Fruit fly (Drosophila melanogaster) whole organism, embryonic: ENCODE measurements around the gene Dbx.

Experiments
- Ada2b ChIP-seq: fragments of 200-800 bp; sonication (Bioruptor generic); IDR thresholded peaks from 2 replicates; pipeline ENCODE4 v1.3.6; 2022; ENCODE audit warnings: missing biosample characterization, missing genetic modification characterization
- BEAF-32 ChIP-seq: fragments of 200-800 bp; sonication (Bioruptor generic); optimal IDR thresholded peaks from 3 replicates; lab custom pipeline; 2017; ENCODE audit warnings: missing biosample characterization, missing genetic modification characterization, mild to moderate bottlenecking, moderate library complexity, missing genetic modification reagents
- CG10565 ChIP-seq: fragments of 200-800 bp; sonication (Bioruptor generic); optimal IDR thresholded peaks from 3 replicates; lab custom pipeline; 2016; ENCODE audit warnings: missing biosample characterization, mild to moderate bottlenecking, missing genetic modification characterization
- CG10654 ChIP-seq: fragments of 200-800 bp; sonication (Bioruptor generic); optimal IDR thresholded peaks from 2 replicates; lab custom pipeline; 2016; ENCODE audit warnings: missing biosample characterization, missing genetic modification characterization
- CG10979 ChIP-seq: fragments of 200-800 bp; sonication (Bioruptor generic); optimal IDR thresholded peaks from 2 replicates; lab custom pipeline; 2018; ENCODE audit warnings: missing biosample characterization, mild to moderate bottlenecking, missing genetic modification characterization, moderate library complexity
- CG12299 ChIP-seq: fragments of 200-800 bp; sonication (Bioruptor generic); optimal IDR thresholded peaks from 2 replicates; lab custom pipeline; 2018; ENCODE audit warnings: missing biosample characterization, mild to moderate bottlenecking, missing genetic modification characterization
- CG12659 ChIP-seq: fragments of 200-800 bp; sonication (Bioruptor generic); optimal IDR thresholded peaks from 3 replicates; lab custom pipeline; 2017; ENCODE audit warnings: mild to moderate bottlenecking, missing biosample characterization, missing genetic modification reagents, missing genetic modification characterization
- CG15073 ChIP-seq: fragments of 200-800 bp; sonication (Bioruptor generic); optimal IDR thresholded peaks from 2 replicates; lab custom pipeline; 2016; ENCODE audit warnings: missing biosample characterization, missing genetic modification characterization
- CG16813 ChIP-seq: fragments of 200-800 bp; sonication (Bioruptor generic); IDR thresholded peaks from 3 replicates; pipeline ENCODE4 v1.3.6; 2022; ENCODE audit warnings: missing biosample characterization, missing genetic modification characterization; ENCODE audit not compliant: partially characterized antibody
- CG17359 ChIP-seq: fragments of 200-800 bp; sonication (Bioruptor generic); optimal IDR thresholded peaks from 3 replicates; lab custom pipeline; 2018; ENCODE audit warnings: missing biosample characterization, mild to moderate bottlenecking, missing genetic modification characterization, moderate library complexity
- CG2120 ChIP-seq: fragments of 200-800 bp; sonication (Bioruptor generic); optimal IDR thresholded peaks from 3 replicates; lab custom pipeline; 2016; ENCODE audit warnings: missing biosample characterization, missing genetic modification characterization
- CG2129 ChIP-seq: fragments of 200-800 bp; sonication (Bioruptor generic); IDR thresholded peaks from 2 replicates; pipeline ENCODE4 v1.3.6; 2022; ENCODE audit warnings: missing biosample characterization, missing genetic modification characterization; ENCODE audit not compliant: partially characterized antibody
- CG31388 ChIP-seq: fragments of 200-800 bp; sonication (Bioruptor generic); optimal IDR thresholded peaks from 2 replicates; lab custom pipeline; 2016; ENCODE audit warnings: missing biosample characterization, missing genetic modification characterization
- CG34224 ChIP-seq: fragments of 200-800 bp; sonication (Bioruptor generic); IDR thresholded peaks from 3 replicates; pipeline ENCODE4 v1.3.6; 2022; ENCODE audit warnings: missing biosample characterization, missing genetic modification characterization; ENCODE audit not compliant: partially characterized antibody
- CG3847 ChIP-seq: fragments of 200-800 bp; sonication (Bioruptor generic); IDR thresholded peaks from 2 replicates; pipeline ENCODE4 v1.3.6; 2022; ENCODE audit warnings: missing biosample characterization, missing genetic modification characterization
- CG4617 ChIP-seq: fragments of 200-800 bp; sonication (Bioruptor generic); optimal IDR thresholded peaks from 3 replicates; lab custom pipeline; 2016; ENCODE audit warnings: missing biosample characterization, missing genetic modification characterization, borderline replicate concordance
- CG6791 ChIP-seq: fragments of 200-800 bp; sonication (Bioruptor generic); IDR thresholded peaks from 3 replicates; pipeline ENCODE4 v1.3.6; 2022; ENCODE audit warnings: missing biosample characterization, missing genetic modification characterization; ENCODE audit not compliant: partially characterized antibody
- CG8765 ChIP-seq: fragments of 200-800 bp; sonication (Bioruptor generic); IDR thresholded peaks from 2 replicates; pipeline ENCODE4 v1.3.6; 2022; ENCODE audit warnings: missing biosample characterization, missing genetic modification characterization
- CHES-1-like ChIP-seq: fragments of 200-800 bp; sonication (Bioruptor generic); optimal IDR thresholded peaks from 2 replicates; lab custom pipeline; 2016; ENCODE audit warnings: missing biosample characterization, missing genetic modification characterization
- Deaf1 ChIP-seq: fragments of 200-800 bp; optimal IDR thresholded peaks from 3 replicates; lab custom pipeline; 2019; ENCODE audit warnings: missing biosample characterization, mild to moderate bottlenecking, missing genetic modification characterization, moderate library complexity
- Dll ChIP-seq: fragments of 200-800 bp; sonication (Bioruptor generic); IDR thresholded peaks from 4 replicates; pipeline ENCODE4 v1.3.6; 2022; ENCODE audit warnings: missing biosample characterization, missing genetic modification characterization; ENCODE audit not compliant: partially characterized antibody
- Doc3 ChIP-seq: fragments of 200-800 bp; sonication (Bioruptor generic); IDR thresholded peaks from 3 replicates; pipeline ENCODE4 v1.3.6; 2022; ENCODE audit warnings: missing biosample characterization, missing genetic modification characterization; ENCODE audit not compliant: partially characterized antibody
- Fer2 ChIP-seq: fragments of 200-800 bp; sonication (Bioruptor generic); optimal IDR thresholded peaks from 2 replicates; lab custom pipeline; 2018; ENCODE audit warnings: missing biosample characterization, mild to moderate bottlenecking, missing genetic modification characterization, moderate library complexity
- Fer3 ChIP-seq: fragments of 200-800 bp; sonication (Bioruptor generic); optimal IDR thresholded peaks from 2 replicates; lab custom pipeline; 2018; ENCODE audit warnings: missing biosample characterization, mild to moderate bottlenecking, missing genetic modification characterization, moderate library complexity
- Hsf ChIP-seq: fragments of 200-800 bp; sonication (Bioruptor generic); optimal IDR thresholded peaks from 3 replicates; lab custom pipeline; 2016; ENCODE audit warnings: missing biosample characterization, missing genetic modification characterization
- Lhr ChIP-seq: fragments of 200-800 bp; sonication (Bioruptor generic); optimal IDR thresholded peaks from 3 replicates; lab custom pipeline; 2017; ENCODE audit warnings: mild to moderate bottlenecking, missing biosample characterization, missing genetic modification reagents, missing genetic modification characterization
- MBD-R2 ChIP-seq: fragments of 200-800 bp; sonication (Bioruptor generic); IDR thresholded peaks from 2 replicates; pipeline ENCODE4 v1.3.6; 2022; ENCODE audit warnings: missing biosample characterization, missing genetic modification characterization
- NFAT ChIP-seq: fragments of 200-800 bp; sonication (Bioruptor generic); IDR thresholded peaks from 2 replicates; pipeline ENCODE4 v1.3.6; 2022; ENCODE audit warnings: missing biosample characterization, missing genetic modification characterization
- Rfx ChIP-seq: fragments of 200-800 bp; sonication (Bioruptor generic); IDR thresholded peaks from 2 replicates; pipeline ENCODE4 v1.3.6; 2022; ENCODE audit warnings: missing biosample characterization, missing genetic modification characterization
- Sin3A ChIP-seq: fragments of >200 bp; optimal IDR thresholded peaks from 2 replicates; lab custom pipeline; 2018
- amos ChIP-seq: fragments of 200-800 bp; sonication (Bioruptor generic); IDR thresholded peaks from 2 replicates; pipeline ENCODE4 v1.3.6; 2022; ENCODE audit warnings: missing biosample characterization, missing genetic modification characterization; ENCODE audit not compliant: partially characterized antibody
- ara ChIP-seq: fragments of 200-800 bp; sonication (Bioruptor generic); IDR thresholded peaks from 2 replicates; pipeline ENCODE4 v1.3.6; 2022; ENCODE audit warnings: missing biosample characterization, missing genetic modification characterization
- br ChIP-seq: fragments of >200 bp; optimal IDR thresholded peaks from 2 replicates; lab custom pipeline; 2017
- gsb ChIP-seq: fragments of 200-800 bp; sonication (Bioruptor generic); IDR thresholded peaks from 2 replicates; pipeline ENCODE4 v1.3.6; 2022; ENCODE audit warnings: missing biosample characterization, missing genetic modification characterization
- hb ChIP-seq: fragments of 200-800 bp; sonication (Bioruptor generic); IDR thresholded peaks from 3 replicates; pipeline ENCODE4 v1.3.6; 2022; ENCODE audit warnings: missing biosample characterization, missing genetic modification characterization; ENCODE audit not compliant: partially characterized antibody
- hbn ChIP-seq: fragments of 200-800 bp; sonication (Bioruptor generic); IDR thresholded peaks from 2 replicates; pipeline ENCODE4 v1.3.6; 2022; ENCODE audit warnings: missing biosample characterization, missing genetic modification characterization; ENCODE audit not compliant: partially characterized antibody
- kay ChIP-seq: fragments of 200-800 bp; sonication (Bioruptor generic); optimal IDR thresholded peaks from 2 replicates; lab custom pipeline; 2016; ENCODE audit warnings: missing biosample characterization, missing genetic modification characterization
- luna ChIP-seq: fragments of 200-800 bp; sonication (Bioruptor generic); optimal IDR thresholded peaks from 2 replicates; lab custom pipeline; 2016; ENCODE audit warnings: missing biosample characterization, missing genetic modification characterization
- p53 ChIP-seq: fragments of 200-800 bp; sonication (Bioruptor generic); optimal IDR thresholded peaks from 2 replicates; lab custom pipeline; 2016; ENCODE audit warnings: missing biosample characterization, missing genetic modification characterization
- phol ChIP-seq: fragments of 200-800 bp; sonication (Bioruptor generic); optimal IDR thresholded peaks from 3 replicates; lab custom pipeline; 2018; ENCODE audit warnings: missing biosample characterization, mild to moderate bottlenecking, missing genetic modification characterization, moderate library complexity
- pnt ChIP-seq: fragments of 200-800 bp; sonication (Bioruptor generic); optimal IDR thresholded peaks from 3 replicates; lab custom pipeline; 2016; ENCODE audit warnings: missing biosample characterization, missing genetic modification characterization
- row ChIP-seq: fragments of 200-800 bp; sonication (Bioruptor generic); IDR thresholded peaks from 3 replicates; pipeline ENCODE4 v1.3.6; 2022; ENCODE audit warnings: missing biosample characterization, missing genetic modification characterization
- sens ChIP-seq: fragments of 200-800 bp; sonication (Bioruptor generic); peaks from one replicate; lab custom pipeline; 2016; ENCODE audit warnings: missing biosample characterization, missing genetic modification characterization
- slbo ChIP-seq: fragments of 200-800 bp; sonication (Bioruptor generic); IDR thresholded peaks from 2 replicates; pipeline ENCODE4 v1.3.6; 2022; ENCODE audit warnings: missing biosample characterization, missing genetic modification characterization
- sna ChIP-seq: fragments of 200-800 bp; sonication (Bioruptor generic); IDR thresholded peaks from 2 replicates; pipeline ENCODE4 v1.3.6; 2022; ENCODE audit warnings: missing biosample characterization, missing genetic modification characterization; ENCODE audit not compliant: partially characterized antibody
- tin ChIP-seq: fragments of 200-800 bp; sonication (Bioruptor generic); optimal IDR thresholded peaks from 3 replicates; lab custom pipeline; 2016; ENCODE audit warnings: missing biosample characterization, missing genetic modification characterization
- tna ChIP-seq: fragments of 200-800 bp; sonication (Bioruptor generic); IDR thresholded peaks from 2 replicates; pipeline ENCODE4 v1.3.6; 2022; ENCODE audit warnings: missing biosample characterization, missing genetic modification characterization; ENCODE audit not compliant: partially characterized antibody
- trem ChIP-seq: fragments of 200-800 bp; optimal IDR thresholded peaks from 3 replicates; lab custom pipeline; 2019; ENCODE audit warnings: missing biosample characterization, mild to moderate bottlenecking, missing genetic modification characterization, moderate library complexity
- vnd ChIP-seq: fragments of 200-800 bp; sonication (Bioruptor generic); IDR thresholded peaks from 3 replicates; pipeline ENCODE4 v1.3.6; 2022; ENCODE audit warnings: missing biosample characterization, missing genetic modification characterization; ENCODE audit not compliant: partially characterized antibody

The Dbx gene

DNA sequence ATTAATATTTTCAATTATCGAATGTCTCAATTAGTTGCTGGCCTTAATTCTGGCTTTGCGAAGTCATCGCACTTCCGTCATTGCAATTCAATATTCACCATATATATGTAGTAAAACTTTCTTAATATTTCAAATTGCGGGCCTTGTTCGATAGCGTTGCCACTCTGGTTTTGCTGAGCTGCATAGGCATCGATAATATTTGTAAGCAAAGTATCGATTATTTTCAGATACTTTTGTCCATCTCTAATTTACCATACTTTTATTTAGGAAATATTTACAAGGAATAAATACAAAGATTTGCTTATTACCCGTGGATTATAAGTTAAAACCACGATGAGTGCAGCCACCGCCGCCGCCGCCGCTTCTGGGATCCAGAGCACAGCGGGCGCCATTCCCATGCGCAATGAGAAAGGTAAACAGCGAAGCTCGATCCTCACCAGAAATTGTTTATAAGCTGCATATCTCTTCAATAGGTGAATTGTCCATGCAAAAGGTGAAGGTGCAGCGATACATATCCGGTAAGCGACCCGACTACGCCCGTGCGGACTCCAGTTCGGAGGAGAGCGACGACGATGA is 19.8 kb downstream of the Dbx start, which contains the start of gene Mfap1:
Gene Mfap1 (plus strand): TSS at position 226 of the 576 bp plus-strand sequence.
- no peak for TF ChIP-seq CG10565 (GFP tag; lab: Kevin White, UChicago)
- TF ChIP-seq CG15073 (GFP tag; lab: Kevin White, UChicago): no peak
- peak; percentile 25 for TF ChIP-seq Fer3 (tag; lab: Kevin White, UChicago)
- TF ChIP-seq CG6791 (GFP tag; lab: Robert Waterston, UW): peak; percentile 64; the same call in 2 of the 3 replicates
- TF ChIP-seq CG16813 (GFP tag; lab: Robert Waterston, UW): peak; percentile 73
- peak; percentile 10 for TF ChIP-seq CG31388
- peak; percentile 58; the same call in 2 of the 3 replicates for TF ChIP-seq hb (GFP tag; lab: Robert Waterston, UW)
- peak; percentile 76 for TF ChIP-seq MBD-R2
- peak; percentile 11 for TF ChIP-seq Sin3A (lab: Kevin White, UChicago)
- 0 out of 2 replicates have a peak, but pooled peaks have one; percentile 15 for TF ChIP-seq sna (GFP tag; lab: Robert Waterston, UW)
- TF ChIP-seq gsb (GFP tag; lab: Robert Waterston, UW): no peak
- 0 out of 2 replicates have a peak, but pooled peaks have one; percentile 49 for TF ChIP-seq NFAT (GFP tag; lab: Robert Waterston, UW)
- no peak for TF ChIP-seq CG8765 (GFP tag; lab: Robert Waterston, UW)
- peak; percentile 3 for TF ChIP-seq CG10654
- TF ChIP-seq CG2120 (GFP tag; lab: Kevin White, UChicago): peak; percentile 6
- no peak for TF ChIP-seq CG17359 (tag; lab: Kevin White, UChicago)
- TF ChIP-seq vnd: 0 out of 3 replicates have a peak, but pooled peaks have one; percentile 43
- TF ChIP-seq br: no peak
- TF ChIP-seq Doc3 (GFP tag; lab: Robert Waterston, UW): peak; percentile 66
- peak; percentile 18 for TF ChIP-seq CG12659 (GFP tag; lab: Kevin White, UChicago)
- no peak for TF ChIP-seq CG12299 (tag; lab: Kevin White, UChicago)
- TF ChIP-seq CHES-1-like (GFP tag; lab: Kevin White, UChicago): peak; percentile 8
- no peak for TF ChIP-seq Lhr (GFP tag; lab: Kevin White, UChicago)
- TF ChIP-seq Rfx: peak; percentile 59
- peak; percentile 84 for TF ChIP-seq BEAF-32 (GFP tag; lab: Kevin White, UChicago)
- TF ChIP-seq CG4617: peak; percentile 84
- TF ChIP-seq Ada2b: peak; percentile 41; the same call in 1 of the 2 replicates
- TF ChIP-seq CG2129 (GFP tag; lab: Robert Waterston, UW): peak; percentile 35; the same call in 1 of the 2 replicates
- TF ChIP-seq slbo (GFP tag; lab: Robert Waterston, UW): no peak; the same call in 1 of the 2 replicates
- peak; percentile 4 for TF ChIP-seq Fer2
- TF ChIP-seq row (GFP tag; lab: Robert Waterston, UW): 0 out of 3 replicates have a peak, but pooled peaks have one; percentile 8
- TF ChIP-seq trem (tag; lab: Kevin White, UChicago): peak; percentile 46
- no peak for TF ChIP-seq luna (GFP tag; lab: Kevin White, UChicago)
- TF ChIP-seq CG3847 (GFP tag; lab: Robert Waterston, UW): peak; percentile 24; the same call in 1 of the 2 replicates
- TF ChIP-seq hbn: peak; percentile 82
- TF ChIP-seq CG10979 (tag; lab: Kevin White, UChicago): no peak
- TF ChIP-seq tna: peak; percentile 41; the same call in 1 of the 2 replicates
- TF ChIP-seq sens (GFP tag; lab: Kevin White, UChicago): peak; percentile 87
- TF ChIP-seq amos: peak; percentile 87
- TF ChIP-seq Deaf1: no peak
- no peak for TF ChIP-seq Hsf (GFP tag; lab: Kevin White, UChicago)
- TF ChIP-seq Dll (GFP tag; lab: Robert Waterston, UW): peak; percentile 82
- no peak for TF ChIP-seq ara (GFP tag; lab: Robert Waterston, UW)
- peak; percentile 88 for TF ChIP-seq CG34224
- peak; percentile 30 for TF ChIP-seq phol (tag; lab: Kevin White, UChicago)
- TF ChIP-seq p53 (GFP tag; lab: Kevin White, UChicago): no peak
- TF ChIP-seq pnt: no peak
- peak; percentile 33 for TF ChIP-seq tin (GFP tag; lab: Kevin White, UChicago)
- no peak for TF ChIP-seq kay (GFP tag; lab: Kevin White, UChicago)
